Worm (Caenorhabditis elegans) whole organism, early embryonic: ENCODE results near the gene srx-111.

Experiments
- F13C5.2 ChIP-seq: sonication (generic microtip); optimal IDR thresholded peaks from 2 replicates; lab custom pipeline; 2017; ENCODE audit warnings: mild to moderate bottlenecking, missing genetic modification characterization, inconsistent platforms, missing compliant biosample characterization
- ama-1 ChIP-seq: fragments of 150-350 bp; optimal IDR thresholded peaks from 2 replicates; lab custom pipeline; 2014
- ceh-36 ChIP-seq: sonication (generic microtip); optimal IDR thresholded peaks from 2 replicates; lab custom pipeline; 2016; ENCODE audit warnings: missing genetic modification characterization, inconsistent platforms, missing compliant biosample characterization
- ets-7 ChIP-seq: sonication (generic microtip); optimal IDR thresholded peaks from 2 replicates; lab custom pipeline; 2016; ENCODE audit warnings: missing genotype, missing genetic modification characterization, missing compliant biosample characterization
- hnd-1 ChIP-seq: sonication (generic microtip); optimal IDR thresholded peaks from 2 replicates; lab custom pipeline; 2016; ENCODE audit warnings: missing genetic modification characterization, missing compliant biosample characterization

DNA sequence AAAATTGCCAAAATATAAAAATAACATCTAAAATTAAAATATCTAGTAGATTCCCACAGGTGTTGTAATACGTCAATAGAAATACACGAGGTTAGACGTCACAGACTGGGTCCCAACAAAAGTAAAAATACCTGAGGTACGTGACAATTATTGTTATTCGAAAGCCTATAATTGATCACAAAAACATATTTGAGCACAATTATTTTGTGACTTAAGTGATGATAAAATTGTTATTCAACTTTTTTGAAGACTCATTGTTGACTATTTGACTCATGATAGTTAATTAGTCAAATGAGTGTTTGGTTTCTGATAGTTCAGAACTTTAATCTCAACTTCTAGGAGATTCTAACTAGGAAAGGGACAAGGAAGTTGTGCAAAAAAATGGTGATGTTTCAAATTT is 20.2 kb downstream of the srx-111 start:
- TF ChIP-seq hnd-1 (tag; lab: Kevin White, UChicago) = no peak
- TF ChIP-seq ceh-36 (tag; lab: Kevin White, UChicago) = no peak
- TF ChIP-seq ama-1 = no peak
- TF ChIP-seq ets-7 = no peak
- TF ChIP-seq F13C5.2 (tag; lab: Kevin White, UChicago) = no peak
